Worm (Caenorhabditis elegans) whole organism, L1 larva: ENCODE data around the gene ttr-51.

Experiments used
- C16A3.4 ChIP-seq: fragments of 150-350 bp; optimal IDR thresholded peaks from 2 replicates; lab custom pipeline; 2014; ENCODE audit warnings: missing biosample characterization, missing genetic modification characterization
- Y116A8C.19 ChIP-seq: sonication (generic microtip); optimal IDR thresholded peaks from 2 replicates; lab custom pipeline; 2016; ENCODE audit warnings: missing compliant biosample characterization, missing genetic modification characterization, borderline replicate concordance
- aha-1 ChIP-seq: fragments of 150-350 bp; optimal IDR thresholded peaks from 2 replicates; lab custom pipeline; 2014; ENCODE audit warnings: missing biosample characterization, missing genetic modification characterization
- blmp-1 ChIP-seq: fragments of 150-350 bp; optimal IDR thresholded peaks from 2 replicates; lab custom pipeline; 2014; ENCODE audit warnings: missing biosample characterization, missing genetic modification characterization
- ceh-8 ChIP-seq: fragments of 200-800 bp; sonication (Bioruptor generic); optimal IDR thresholded peaks from 2 replicates; lab custom pipeline; 2018; ENCODE audit warnings: mild to moderate bottlenecking, missing genetic modification characterization, moderate library complexity, missing compliant biosample characterization
- dpl-1 ChIP-seq, 3 experiments: fragments of 150-350 bp in 2 of 3; sonication (generic microtip) in 1 of 3; optimal IDR thresholded peaks; 2 replicates each; lab custom pipeline; 2014 to 2017; ENCODE audit warnings: missing biosample characterization in 3 of 3, missing genetic modification characterization in 3 of 3, missing genetic modification reagents in 3 of 3
- efl-1 ChIP-seq, 4 experiments: fragments of 150-350 bp; optimal IDR thresholded peaks in 3 of 4; peaks in 1 of 4; 1 replicate in 1 of 4; 2 replicates in 3 of 4; lab custom pipeline; 2014; ENCODE audit warnings: missing biosample characterization in 2 of 4, missing genetic modification characterization in 2 of 4, missing genetic modification reagents in 2 of 4
- efl-3 ChIP-seq: fragments of 200-800 bp; sonication (Bioruptor generic); optimal IDR thresholded peaks from 2 replicates; lab custom pipeline; 2018; ENCODE audit warnings: mild to moderate bottlenecking, missing genetic modification characterization, missing compliant biosample characterization
- egl-13 ChIP-seq: sonication (generic microtip); optimal IDR thresholded peaks from 2 replicates; lab custom pipeline; 2016; ENCODE audit warnings: missing genotype, missing genetic modification reagents, missing genetic modification characterization, missing compliant biosample characterization
- elt-2 ChIP-seq: sonication (generic microtip); optimal IDR thresholded peaks from 2 replicates; lab custom pipeline; 2016; ENCODE audit warnings: missing genetic modification characterization, mild to moderate bottlenecking, inconsistent platforms, missing compliant biosample characterization, missing genetic modification reagents
- ets-5 ChIP-seq: fragments of 200-800 bp; sonication (Bioruptor generic); IDR thresholded peaks from 2 replicates; pipeline ENCODE4 v1.3.6; 2022; ENCODE audit warnings: missing genetic modification characterization, missing compliant biosample characterization
- hlh-4 ChIP-seq: sonication (generic microtip); optimal IDR thresholded peaks from 2 replicates; lab custom pipeline; 2016; ENCODE audit warnings: mild to moderate bottlenecking, missing genetic modification characterization, missing compliant biosample characterization
- irx-1 ChIP-seq: sonication (generic microtip); optimal IDR thresholded peaks from 2 replicates; lab custom pipeline; 2016; ENCODE audit warnings: missing genetic modification characterization, missing compliant biosample characterization
- lin-35 ChIP-seq, 2 experiments: fragments of 150-350 bp; optimal IDR thresholded peaks; 2 replicates each; lab custom pipeline; 2014; ENCODE audit warnings: missing biosample characterization in 2 of 2, missing genetic modification characterization in 2 of 2, missing genetic modification reagents in 2 of 2
- lsy-2 ChIP-seq, 2 experiments: fragments of 150-350 bp; optimal IDR thresholded peaks; 2 replicates each; lab custom pipeline; 2014; ENCODE audit warnings: missing biosample characterization in 2 of 2, missing genetic modification characterization in 2 of 2
- mdl-1 ChIP-seq, 2 experiments: fragments of 150-350 bp; optimal IDR thresholded peaks; 2 replicates each; lab custom pipeline; 2014 to 2017; ENCODE audit warnings: missing biosample characterization in 2 of 2, missing genetic modification characterization in 2 of 2, inconsistent platforms in 1 of 2
- nhr-12 ChIP-seq: sonication (generic microtip); optimal IDR thresholded peaks from 2 replicates; lab custom pipeline; 2017; ENCODE audit warnings: missing biosample characterization, missing genetic modification characterization
- nhr-19 ChIP-seq: fragments of 200-800 bp; sonication (Bioruptor generic); conservative IDR thresholded peaks from 2 replicates; pipeline ENCODE4 v1.3.6; 2022; ENCODE audit warnings: missing genetic modification characterization, missing compliant biosample characterization
- nhr-20 ChIP-seq: sonication (generic microtip); optimal IDR thresholded peaks from 2 replicates; lab custom pipeline; 2016; ENCODE audit warnings: mild to moderate bottlenecking, missing genetic modification characterization, missing compliant biosample characterization
- nhr-237 ChIP-seq: fragments of 150-350 bp; optimal IDR thresholded peaks from 2 replicates; lab custom pipeline; 2014; ENCODE audit warnings: missing biosample characterization, missing genetic modification characterization
- nhr-47 ChIP-seq: sonication (generic microtip); optimal IDR thresholded peaks from 2 replicates; lab custom pipeline; 2016; ENCODE audit warnings: mild to moderate bottlenecking, missing genetic modification characterization, moderate library complexity, missing compliant biosample characterization
- nhr-71 ChIP-seq: sonication (generic microtip); optimal IDR thresholded peaks from 2 replicates; lab custom pipeline; 2016; ENCODE audit warnings: mild to moderate bottlenecking, missing genetic modification characterization, moderate library complexity, missing compliant biosample characterization
- nhr-77 ChIP-seq: fragments of 150-350 bp; optimal IDR thresholded peaks from 2 replicates; lab custom pipeline; 2014; ENCODE audit warnings: missing biosample characterization, missing genetic modification characterization
- nhr-84 ChIP-seq: sonication (generic microtip); optimal IDR thresholded peaks from 2 replicates; lab custom pipeline; 2017; ENCODE audit warnings: missing biosample characterization, missing genetic modification characterization
- pag-3 ChIP-seq: sonication (generic microtip); optimal IDR thresholded peaks from 2 replicates; lab custom pipeline; 2017; ENCODE audit warnings: missing genetic modification characterization, mild to moderate bottlenecking, missing compliant biosample characterization, antibody characterized with exemption, borderline replicate concordance; ENCODE audit not compliant: insufficient read depth
- pqm-1 ChIP-seq: sonication (generic microtip); optimal IDR thresholded peaks from 3 replicates; lab custom pipeline; 2017; ENCODE audit warnings: missing biosample characterization, missing genetic modification characterization
- rnt-1 ChIP-seq: sonication (generic microtip); optimal IDR thresholded peaks from 2 replicates; lab custom pipeline; 2016; ENCODE audit warnings: mild to moderate bottlenecking, missing genetic modification characterization, moderate library complexity, missing compliant biosample characterization
- snpc-4 ChIP-seq: fragments of 150-350 bp; optimal IDR thresholded peaks from 2 replicates; lab custom pipeline; 2014; ENCODE audit warnings: missing biosample characterization, missing genetic modification characterization
- snu-23 ChIP-seq: sonication (generic microtip); optimal IDR thresholded peaks from 2 replicates; lab custom pipeline; 2016; ENCODE audit warnings: missing genetic modification characterization, missing compliant biosample characterization
- sptf-1 ChIP-seq: fragments of 150-350 bp; optimal IDR thresholded peaks from 2 replicates; lab custom pipeline; 2014; ENCODE audit warnings: missing biosample characterization, missing genetic modification characterization
- swsn-7 ChIP-seq: sonication (generic microtip); optimal IDR thresholded peaks from 2 replicates; lab custom pipeline; 2016; ENCODE audit warnings: missing genetic modification characterization, missing compliant biosample characterization
- tlp-1 ChIP-seq: fragments of 150-350 bp; optimal IDR thresholded peaks from 2 replicates; lab custom pipeline; 2014; ENCODE audit warnings: missing biosample characterization, missing genetic modification characterization
- unc-130 ChIP-seq: fragments of 150-350 bp; optimal IDR thresholded peaks from 2 replicates; lab custom pipeline; 2017; ENCODE audit warnings: missing biosample characterization, missing genetic modification characterization, inconsistent platforms

ttr-51 gene

ce11 chrIV:13261778-13262177 lies 9.7 kb upstream of the ttr-51 start:
- TF ChIP-seq nhr-77 (tag; lab: Kevin White, UChicago) (no peak), ets-5 (GFP tag; lab: Robert Waterston, UW) (0 out of 2 replicates have a peak, but pooled peaks have one; percentile 38)

ce11 chrIV:13258872-13259271 lies 6.8 kb upstream of the ttr-51 start, which contains the start of gene JC8.16:
JC8.16 (plus strand) TSS chrIV:13259172.
- TF ChIP-seq efl-1 (optimal IDR thresholded peaks at IDR 0.05; lab: Kevin White, UChicago) (no peak), efl-1 (GFP tag; optimal IDR thresholded peaks at IDR 0.05 in 1 of 2; lab: Kevin White, UChicago) (peak in 1 of 2 experiments; percentile 88), nhr-84 (tag; lab: Kevin White, UChicago) (no peak)

ce11 chrIV:13255886-13256285 lies 3.8 kb upstream of the ttr-51 start, which contains the start of gene bus-12:
bus-12 (plus strand) TSS chrIV:13256186.
- TF ChIP-seq efl-3 (GFP tag; lab: Kevin White, UChicago): no peak
- TF ChIP-seq blmp-1: peak; percentile 4
- TF ChIP-seq nhr-77 (tag; lab: Kevin White, UChicago): no peak

- TF ChIP-seq pqm-1 (tag; lab: Kevin White, UChicago) (peak; percentile 66), nhr-20 (tag; lab: Kevin White, UChicago) (peak; percentile 92), mdl-1 (tag; optimal IDR thresholded peaks at IDR 0.05; lab: Kevin White, UChicago) (peak in 1 of 2 experiments; percentile 24), rnt-1 (peak; percentile 68), snu-23 (GFP tag; lab: Kevin White, UChicago) (peak; percentile 19), pag-3 (tag; lab: Kevin White, UChicago) (peak; percentile 82), nhr-237 (no peak), ceh-8 (GFP tag; lab: Kevin White, UChicago) (no peak), lin-35 (GFP tag; optimal IDR thresholded peaks at IDR 0.05; lab: Kevin White, UChicago) (peak in 1 of 2 experiments; percentile 49), nhr-47 (tag; lab: Kevin White, UChicago) (no peak), C16A3.4 (peak; percentile 24), lsy-2 (tag; optimal IDR thresholded peaks at IDR 0.05; lab: Kevin White, UChicago) (peak; percentile 25 to 58), nhr-19 (GFP tag; lab: Robert Waterston, UW) (peak; percentile 65), Y116A8C.19 (tag; lab: Kevin White, UChicago) (no peak), nhr-71 (tag; lab: Kevin White, UChicago) (peak; percentile 74), unc-130 (tag; lab: Kevin White, UChicago) (peak; percentile 64), irx-1 (tag; lab: Kevin White, UChicago) (no peak), elt-2 (tag; lab: Kevin White, UChicago) (peak; percentile 94), tlp-1 (no peak), blmp-1 (no peak)
These were observed 1.7 kb upstream of the ttr-51 start, which contains the start of gene ttr-45 for ce11 chrIV:13253841-13254240. ttr-45 (plus strand) TSS chrIV:13254225.

ce11 chrIV:13250243-13250642 lies 1.9 kb downstream of the ttr-51 start:
- TF ChIP-seq snpc-4 (tag; lab: Kevin White, UChicago): no peak
- TF ChIP-seq nhr-47 (tag; lab: Kevin White, UChicago): no peak
- no peak for TF ChIP-seq nhr-12 (tag; lab: Kevin White, UChicago)
- no peak for TF ChIP-seq nhr-237
- no peak for TF ChIP-seq hlh-4 (tag; lab: Kevin White, UChicago)
- no peak for TF ChIP-seq pag-3 (tag; lab: Kevin White, UChicago)
- TF ChIP-seq aha-1: no peak
- TF ChIP-seq sptf-1 (tag; lab: Kevin White, UChicago): no peak

- TF ChIP-seq efl-1 (optimal IDR thresholded peaks at IDR 0.05; lab: Kevin White, UChicago) (peak; percentile 0 to 17), efl-1 (GFP tag; optimal IDR thresholded peaks at IDR 0.05 in 1 of 2; lab: Kevin White, UChicago) (peak in 1 of 2 experiments; percentile 93), dpl-1 (GFP tag; optimal IDR thresholded peaks at IDR 0.05; lab: Kevin White, UChicago) (peak in 1 of 3 experiments; percentile 24), swsn-7 (tag; lab: Kevin White, UChicago) (no peak), egl-13 (no peak), lin-35 (GFP tag; optimal IDR thresholded peaks at IDR 0.05; lab: Kevin White, UChicago) (peak in 1 of 2 experiments; percentile 34)
These were observed 4.3 kb downstream of the ttr-51 start for ce11 chrIV:13247780-13248179.
